Worm (Caenorhabditis elegans): Measurements from ENCODE around the gene dod-3.

dod-3 gene

DNA sequence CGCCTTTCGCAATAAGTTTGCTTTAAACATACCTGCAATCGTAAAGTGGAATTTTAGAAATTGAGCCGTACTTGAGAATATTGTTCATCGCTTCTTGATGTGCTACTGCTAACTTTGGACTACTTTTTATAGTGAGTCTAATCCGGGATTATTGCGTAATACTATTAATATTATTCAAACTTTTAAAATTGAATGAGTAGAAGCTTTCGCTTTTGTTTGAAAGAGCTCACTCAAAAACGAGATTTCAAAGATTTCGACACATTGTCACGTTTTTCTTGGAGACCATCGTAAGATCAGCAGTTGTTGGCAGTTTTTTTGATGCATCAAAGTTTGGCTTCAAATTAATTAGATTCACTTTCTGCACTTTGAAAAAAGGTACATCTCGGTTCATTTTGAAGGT is 17.4 kb downstream of the dod-3 start, which contains the start of gene srt-28:
TSS of gene srt-28 (minus strand) at position 101 of the 400 bp plus-strand sequence.
- TF ChIP-seq ceh-91 (GFP tag; IDR thresholded peaks at IDR 0.05) = no peak
- TF ChIP-seq ztf-22 (GFP tag; optimal IDR thresholded peaks at IDR 0.05) = no peak
- TF ChIP-seq pha-4 (tag; optimal IDR thresholded peaks at IDR 0.05) = no peak
- no peak for TF ChIP-seq tbp1 (GFP tag; optimal IDR thresholded peaks at IDR 0.05)
- no peak for TF ChIP-seq dpl-1 (GFP tag; optimal IDR thresholded peaks at IDR 0.05)
- TF ChIP-seq repo-1 (tag; optimal IDR thresholded peaks at IDR 0.05) = no peak

DNA sequence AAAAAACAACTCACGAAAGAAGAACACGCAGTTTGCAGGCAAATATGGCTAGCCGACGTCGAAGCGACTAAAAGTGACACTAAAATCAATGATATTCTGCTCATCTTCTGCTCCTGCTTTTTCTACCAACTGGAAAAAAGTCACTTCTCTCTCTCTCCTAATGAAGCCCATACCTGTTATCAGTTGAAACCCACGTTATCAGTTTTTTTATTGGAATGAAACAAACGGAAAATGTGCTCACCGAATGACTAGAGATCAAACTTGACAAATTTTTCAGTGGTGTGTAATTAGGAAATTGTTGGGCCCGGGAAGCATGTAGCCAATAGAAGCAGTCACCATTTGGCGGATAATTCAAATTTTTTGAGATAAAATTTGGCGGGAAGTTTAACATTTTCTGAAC is 19.5 kb downstream of the dod-3 start, which contains the start of gene C24B9.3:
TSS of gene C24B9.3 (minus strand) at position 171 of the 400 bp plus-strand sequence.
- TF ChIP-seq nhr-80 (tag; optimal IDR thresholded peaks at IDR 0.05) (peak; percentile 79), snpc-1.1 (tag; optimal IDR thresholded peaks at IDR 0.05; ENCODE audit: insufficient read depth) (no peak), sdz-38 (tag; optimal IDR thresholded peaks at IDR 0.05) (no peak)

DNA sequence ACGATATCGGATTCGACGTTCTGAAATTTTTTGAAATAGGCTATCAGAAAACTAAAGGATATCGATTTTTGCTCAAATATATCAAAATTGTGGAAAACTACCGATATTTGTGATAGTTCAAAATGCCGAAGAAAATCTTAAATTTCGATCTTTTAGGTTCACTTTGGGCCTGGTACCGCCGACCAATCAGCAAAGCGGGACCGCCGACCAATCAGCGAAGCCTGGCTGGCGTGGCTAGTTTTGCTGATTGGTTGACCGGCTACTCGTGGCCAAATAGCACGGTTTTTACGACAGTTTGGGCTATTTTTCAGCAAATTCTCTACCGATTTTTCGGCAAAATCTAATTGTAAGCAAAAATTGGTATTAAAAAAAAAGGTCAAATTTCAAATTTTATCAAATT is 20.7 kb downstream of the dod-3 start:
- TF ChIP-seq ceh-91 (GFP tag; IDR thresholded peaks at IDR 0.05) (no peak), lag-1 (GFP tag; IDR thresholded peaks at IDR 0.05) (no peak), nhr-90 (tag; optimal IDR thresholded peaks at IDR 0.05) (no peak)

DNA sequence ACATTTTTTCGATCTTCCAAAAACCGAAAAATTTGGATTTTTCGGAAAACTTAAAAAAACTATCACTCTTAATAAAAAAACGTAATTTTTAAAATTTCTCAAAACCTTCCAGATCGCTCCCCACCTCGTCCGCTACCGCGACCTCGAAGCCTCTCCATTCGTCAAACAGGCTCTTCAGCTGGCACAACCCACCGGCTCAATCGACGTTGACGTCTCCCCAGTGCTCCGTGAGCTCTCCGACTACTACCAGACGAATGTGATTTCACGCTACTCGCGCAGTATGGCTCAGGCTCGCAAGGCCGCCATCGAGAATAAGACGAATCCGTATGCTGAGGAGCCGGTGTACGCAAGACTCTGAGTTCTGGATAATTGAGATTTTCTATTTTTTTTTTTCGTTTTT is 24.5 kb downstream of the dod-3 start:
- no peak for TF ChIP-seq mcd-1 (GFP tag; IDR thresholded peaks at IDR 0.05)
- TF ChIP-seq dpl-1 (GFP tag; optimal IDR thresholded peaks at IDR 0.05) = no peak
- TF ChIP-seq Y53F4B.3 (GFP tag; IDR thresholded peaks at IDR 0.05) = no peak
- no peak for TF ChIP-seq nfya-2 (GFP tag; IDR thresholded peaks at IDR 0.05)
- TF ChIP-seq hrde-1 (tag; optimal IDR thresholded peaks at IDR 0.05; ENCODE audit: borderline replicate concordance) = no peak
- no peak for TF ChIP-seq hsf-1 (GFP tag; IDR thresholded peaks at IDR 0.05)
- TF ChIP-seq mel-28 (tag; optimal IDR thresholded peaks at IDR 0.05; ENCODE audit: borderline replicate concordance) = no peak
- TF ChIP-seq ceh-100 (GFP tag; IDR thresholded peaks at IDR 0.05) = no peak
- no peak for TF ChIP-seq aptf-2 (GFP tag; conservative IDR thresholded peaks at IDR 0.05)
- TF ChIP-seq cebp-1 (GFP tag; IDR thresholded peaks at IDR 0.05) = no peak
- no peak for TF ChIP-seq cebp-1 (tag; optimal IDR thresholded peaks at IDR 0.05)
- TF ChIP-seq F57A8.1 (GFP tag; optimal IDR thresholded peaks at IDR 0.05) = no peak
- TF ChIP-seq lin-54 (GFP tag; optimal IDR thresholded peaks at IDR 0.05) = no peak
- TF ChIP-seq nhr-80 (tag; optimal IDR thresholded peaks at IDR 0.05) = no peak
- no peak for TF ChIP-seq egl-44 (GFP tag; IDR thresholded peaks at IDR 0.05)

DNA sequence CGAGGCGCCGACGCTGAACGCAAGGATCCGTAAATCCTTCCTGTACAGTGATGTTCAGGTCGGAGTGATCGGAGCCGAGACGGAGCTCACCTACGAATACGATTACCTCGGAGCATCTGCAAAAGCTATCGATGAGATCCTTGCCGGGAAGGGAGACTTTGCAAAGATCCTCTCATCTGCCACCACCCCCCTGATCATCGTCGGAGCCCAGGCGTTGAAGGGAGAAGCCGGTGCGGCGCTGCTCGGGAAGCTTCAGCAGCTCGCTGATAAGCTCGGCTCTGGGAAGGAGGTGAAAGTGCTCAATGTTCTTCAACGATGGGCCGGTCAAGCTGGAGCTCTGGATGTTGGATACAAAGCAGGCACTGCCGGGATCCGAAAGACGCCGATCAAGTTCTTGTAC is 27.6 kb downstream of the dod-3 start:
- no peak for TF ChIP-seq attf-3 (GFP tag; conservative IDR thresholded peaks at IDR 0.05)
- TF ChIP-seq ztf-25 (GFP tag; IDR thresholded peaks at IDR 0.05) = 0 out of 2 replicates have a peak, but pooled peaks have one; percentile 3
- TF ChIP-seq chd-7 (tag; optimal IDR thresholded peaks at IDR 0.05) = no peak
- peak; percentile 53; the same call in 1 of the 2 replicates for TF ChIP-seq zfh-2 (GFP tag; conservative IDR thresholded peaks at IDR 0.05)
- no peak for TF ChIP-seq B0035.1 (tag; optimal IDR thresholded peaks at IDR 0.05)
- TF ChIP-seq B0336.3 (GFP tag; IDR thresholded peaks at IDR 0.05) = peak; percentile 47; the same call in 1 of the 2 replicates
- no peak for TF ChIP-seq pha-4 (tag; optimal IDR thresholded peaks at IDR 0.05)
- TF ChIP-seq Y79H2A.3 (GFP tag; conservative IDR thresholded peaks at IDR 0.05) = no peak
- no peak for TF ChIP-seq nhr-90 (tag; optimal IDR thresholded peaks at IDR 0.05)
- TF ChIP-seq madf-3 (GFP tag; IDR thresholded peaks at IDR 0.05) = no peak
- TF ChIP-seq egrh-3 (GFP tag; IDR thresholded peaks at IDR 0.05) = peak; percentile 71; the same call in 1 of the 2 replicates
- no peak for TF ChIP-seq nhr-120 (GFP tag; IDR thresholded peaks at IDR 0.05)
- TF ChIP-seq F23B12.7 (tag; optimal IDR thresholded peaks at IDR 0.05; ENCODE audit: insufficient read depth) = no peak
